Fruit fly (Drosophila melanogaster): ENCODE data around the gene olf413.

Gene olf413

dm6 chr3L:22135849-22136248, at the start of gene olf413:
olf413 (plus strand) TSS chr3L:22136090.
- TF ChIP-seq CG8478 (optimal IDR thresholded peaks at IDR 0.05) (no peak), CTCF (optimal IDR thresholded peaks at IDR 0.05) (no peak)

- TF ChIP-seq CG8478 (optimal IDR thresholded peaks at IDR 0.05) (no peak), CTCF (optimal IDR thresholded peaks at IDR 0.05) (no peak)
These were observed 44.6 kb upstream of the olf413 start for dm6 chr3L:22091339-22091738.

dm6 chr3L:22094308-22094866, 41.5 kb upstream of the olf413 start:
- TF ChIP-seq CTCF (optimal IDR thresholded peaks at IDR 0.05) = no peak
- TF ChIP-seq CG8478 (optimal IDR thresholded peaks at IDR 0.05) = no peak

dm6 chr3L:22106704-22107103, 29.2 kb upstream of the olf413 start:
- TF ChIP-seq CG8478 (optimal IDR thresholded peaks at IDR 0.05) (no peak), CTCF (optimal IDR thresholded peaks at IDR 0.05) (no peak)

dm6 chr3L:22109903-22110302, 26.0 kb upstream of the olf413 start:
- TF ChIP-seq CTCF (optimal IDR thresholded peaks at IDR 0.05) = no peak
- no peak for TF ChIP-seq CG8478 (optimal IDR thresholded peaks at IDR 0.05)

- TF ChIP-seq CTCF (optimal IDR thresholded peaks at IDR 0.05) = no peak
- no peak for TF ChIP-seq CG8478 (optimal IDR thresholded peaks at IDR 0.05)
These were observed 22.7 kb upstream of the olf413 start for dm6 chr3L:22113186-22113585.

- TF ChIP-seq CG8478 (optimal IDR thresholded peaks at IDR 0.05) (no peak), CTCF (optimal IDR thresholded peaks at IDR 0.05) (no peak)
These were observed 5.8 kb upstream of the olf413 start for dm6 chr3L:22129855-22130746.

- TF ChIP-seq CG8478 (optimal IDR thresholded peaks at IDR 0.05) (no peak), CTCF (optimal IDR thresholded peaks at IDR 0.05) (no peak)
These were observed 5.2 kb upstream of the olf413 start for dm6 chr3L:22130747-22131078.

dm6 chr3L:22132726-22133125, 3.2 kb upstream of the olf413 start:
- TF ChIP-seq CG8478 (optimal IDR thresholded peaks at IDR 0.05) (no peak), CTCF (optimal IDR thresholded peaks at IDR 0.05) (no peak)

- no peak for TF ChIP-seq CG8478 (optimal IDR thresholded peaks at IDR 0.05)
- TF ChIP-seq CTCF (optimal IDR thresholded peaks at IDR 0.05) = no peak
These were observed 1.5 kb upstream of the olf413 start for dm6 chr3L:22134378-22134777.

- TF ChIP-seq CTCF (optimal IDR thresholded peaks at IDR 0.05) = no peak
- TF ChIP-seq CG8478 (optimal IDR thresholded peaks at IDR 0.05) = no peak
These were observed 963 bp upstream of the olf413 start for dm6 chr3L:22134927-22135326.

dm6 chr3L:22136268-22136876, 482 bp downstream of the olf413 start:
- TF ChIP-seq CTCF (optimal IDR thresholded peaks at IDR 0.05) = no peak

- TF ChIP-seq CG8478 (optimal IDR thresholded peaks at IDR 0.05) (no peak), CTCF (optimal IDR thresholded peaks at IDR 0.05) (no peak)
These were observed 11.1 kb downstream of the olf413 start for dm6 chr3L:22146824-22147604.

- TF ChIP-seq CG8478 (optimal IDR thresholded peaks at IDR 0.05) (no peak), CTCF (optimal IDR thresholded peaks at IDR 0.05) (no peak)
These were observed 11.8 kb downstream of the olf413 start for dm6 chr3L:22147673-22148072.

- TF ChIP-seq CTCF (optimal IDR thresholded peaks at IDR 0.05) (no peak), CG8478 (optimal IDR thresholded peaks at IDR 0.05) (no peak)
These were observed 15.6 kb downstream of the olf413 start for dm6 chr3L:22151528-22151927.

Measured in S2 (cell line).